Worm (Caenorhabditis elegans): Measurements from ENCODE around the gene fbxa-81.
A peak's percentile ranks its signal among the peaks of the same experiment; 100 is the strongest.

The fbxa-81 gene

ce11 chrX:14566047-14566446, 24.2 kb upstream of the fbxa-81 start:
- TF ChIP-seq unc-39 (tag; optimal IDR thresholded peaks at IDR 0.05) (no peak), nhr-76 (tag; optimal IDR thresholded peaks at IDR 0.05) (no peak), mls-2 (tag; optimal IDR thresholded peaks at IDR 0.05) (no peak), mab-5 (tag; optimal IDR thresholded peaks at IDR 0.05) (no peak), unc-120 (tag; optimal IDR thresholded peaks at IDR 0.05; ENCODE audit: poor library complexity, severe bottlenecking) (peak; percentile 24), lsy-2 (tag; optimal IDR thresholded peaks at IDR 0.05) (no peak), ces-1 (GFP tag; optimal IDR thresholded peaks at IDR 0.05) (no peak), ceh-39 (tag; optimal IDR thresholded peaks at IDR 0.05) (no peak), drap-1 (GFP tag; optimal IDR thresholded peaks at IDR 0.05) (no peak), pha-4 (tag; optimal IDR thresholded peaks at IDR 0.05) (no peak), ham-2 (GFP tag; optimal IDR thresholded peaks at IDR 0.05) (no peak), sem-2 (GFP tag; optimal IDR thresholded peaks at IDR 0.05) (no peak), tbx-8 (GFP tag; optimal IDR thresholded peaks at IDR 0.05) (no peak), nhr-2 (tag; optimal IDR thresholded peaks at IDR 0.05) (no peak), lin-32 (GFP tag; optimal IDR thresholded peaks at IDR 0.05) (no peak), hlh-1 (tag; optimal IDR thresholded peaks at IDR 0.05) (peak; percentile 95), snpc-4 (tag; optimal IDR thresholded peaks at IDR 0.05) (no peak), sptf-1 (tag; optimal IDR thresholded peaks at IDR 0.05) (no peak), bed-3 (GFP tag; optimal IDR thresholded peaks at IDR 0.05) (no peak), unc-62 (GFP tag; optimal IDR thresholded peaks at IDR 0.05) (peak; percentile 45)

ce11 chrX:14565245-14565644, 23.4 kb upstream of the fbxa-81 start:
- no peak for TF ChIP-seq sptf-1 (tag; optimal IDR thresholded peaks at IDR 0.05)
- no peak for TF ChIP-seq nhr-28 (tag; optimal IDR thresholded peaks at IDR 0.05)
- no peak for TF ChIP-seq unc-120 (tag; optimal IDR thresholded peaks at IDR 0.05; ENCODE audit: poor library complexity, severe bottlenecking)

ce11 chrX:14563818-14564217, 21.9 kb upstream of the fbxa-81 start:
- TF ChIP-seq sem-2 (GFP tag; optimal IDR thresholded peaks at IDR 0.05), result no peak
- TF ChIP-seq nhr-12 (tag; optimal IDR thresholded peaks at IDR 0.05), result no peak
- TF ChIP-seq cnd-1 (tag; optimal IDR thresholded peaks at IDR 0.05), result no peak
- TF ChIP-seq lin-13 (tag; optimal IDR thresholded peaks at IDR 0.05), result no peak
- no peak for TF ChIP-seq snpc-4 (tag; optimal IDR thresholded peaks at IDR 0.05)
- TF ChIP-seq mls-2 (tag; optimal IDR thresholded peaks at IDR 0.05), result no peak
- no peak for TF ChIP-seq ceh-39 (tag; optimal IDR thresholded peaks at IDR 0.05)
- TF ChIP-seq unc-39 (tag; optimal IDR thresholded peaks at IDR 0.05), result no peak
- TF ChIP-seq nhr-237 (tag; optimal IDR thresholded peaks at IDR 0.05), result no peak
- TF ChIP-seq bed-3 (GFP tag; optimal IDR thresholded peaks at IDR 0.05), result no peak
- no peak for TF ChIP-seq blmp-1 (tag; optimal IDR thresholded peaks at IDR 0.05)
- no peak for TF ChIP-seq nhr-28 (tag; optimal IDR thresholded peaks at IDR 0.05)
- TF ChIP-seq elt-3 (tag; optimal IDR thresholded peaks at IDR 0.05), result no peak
- TF ChIP-seq drap-1 (GFP tag; optimal IDR thresholded peaks at IDR 0.05), result no peak
- TF ChIP-seq hlh-1 (tag; optimal IDR thresholded peaks at IDR 0.05), result no peak
- TF ChIP-seq tbx-8 (GFP tag; optimal IDR thresholded peaks at IDR 0.05), result no peak
- no peak for TF ChIP-seq lin-32 (GFP tag; optimal IDR thresholded peaks at IDR 0.05)
- no peak for TF ChIP-seq nhr-2 (tag; optimal IDR thresholded peaks at IDR 0.05)
- no peak for TF ChIP-seq mab-5 (tag; optimal IDR thresholded peaks at IDR 0.05)
- TF ChIP-seq ztf-11 (tag; optimal IDR thresholded peaks at IDR 0.05), result no peak

ce11 chrX:14562286-14563086, 20.6 kb upstream of the fbxa-81 start:
- TF ChIP-seq lin-13 (tag; optimal IDR thresholded peaks at IDR 0.05) (no peak), hlh-1 (tag; optimal IDR thresholded peaks at IDR 0.05) (peak; percentile 48), unc-62 (GFP tag; optimal IDR thresholded peaks at IDR 0.05) (peak; percentile 53), nhr-237 (tag; optimal IDR thresholded peaks at IDR 0.05) (no peak), bed-3 (GFP tag; optimal IDR thresholded peaks at IDR 0.05) (no peak), nhr-28 (tag; optimal IDR thresholded peaks at IDR 0.05) (no peak), elt-1 (tag; optimal IDR thresholded peaks at IDR 0.05; ENCODE audit: borderline replicate concordance, insufficient read depth) (peak; percentile 87)

ce11 chrX:14561416-14561973, 19.6 kb upstream of the fbxa-81 start:
- TF ChIP-seq tbx-8 (GFP tag; optimal IDR thresholded peaks at IDR 0.05) (no peak), M03D4.4 (tag; optimal IDR thresholded peaks at IDR 0.05) (peak; percentile 38), nhr-28 (tag; optimal IDR thresholded peaks at IDR 0.05) (no peak), sem-2 (GFP tag; optimal IDR thresholded peaks at IDR 0.05) (no peak), flh-1 (GFP tag; optimal IDR thresholded peaks at IDR 0.05) (no peak), ceh-39 (tag; optimal IDR thresholded peaks at IDR 0.05) (no peak), mls-2 (tag; optimal IDR thresholded peaks at IDR 0.05) (no peak), lsy-2 (tag; optimal IDR thresholded peaks at IDR 0.05) (peak; percentile 1), lin-32 (GFP tag; optimal IDR thresholded peaks at IDR 0.05) (no peak), cnd-1 (tag; optimal IDR thresholded peaks at IDR 0.05) (no peak), hlh-1 (tag; optimal IDR thresholded peaks at IDR 0.05) (peak; percentile 80), nhr-76 (tag; optimal IDR thresholded peaks at IDR 0.05) (no peak), unc-62 (GFP tag; optimal IDR thresholded peaks at IDR 0.05) (peak; percentile 11), pha-4 (tag; optimal IDR thresholded peaks at IDR 0.05) (no peak), bed-3 (GFP tag; optimal IDR thresholded peaks at IDR 0.05) (no peak), ceh-43 (GFP tag; optimal IDR thresholded peaks at IDR 0.05) (no peak), elt-1 (tag; optimal IDR thresholded peaks at IDR 0.05; ENCODE audit: borderline replicate concordance, insufficient read depth) (no peak), drap-1 (GFP tag; optimal IDR thresholded peaks at IDR 0.05) (peak; percentile 9), unc-39 (tag; optimal IDR thresholded peaks at IDR 0.05) (no peak), blmp-1 (tag; optimal IDR thresholded peaks at IDR 0.05) (no peak), unc-120 (tag; optimal IDR thresholded peaks at IDR 0.05; ENCODE audit: poor library complexity, severe bottlenecking) (peak; percentile 59), mab-5 (tag; optimal IDR thresholded peaks at IDR 0.05) (no peak), sptf-1 (tag; optimal IDR thresholded peaks at IDR 0.05) (no peak), ceh-83 (GFP tag; optimal IDR thresholded peaks at IDR 0.05) (no peak), ztf-11 (tag; optimal IDR thresholded peaks at IDR 0.05) (no peak), ham-2 (GFP tag; optimal IDR thresholded peaks at IDR 0.05) (no peak), ces-1 (GFP tag; optimal IDR thresholded peaks at IDR 0.05) (peak; percentile 64), zip-8 (tag; optimal IDR thresholded peaks at IDR 0.05) (no peak), nhr-237 (tag; optimal IDR thresholded peaks at IDR 0.05) (peak; percentile 5), nhr-12 (tag; optimal IDR thresholded peaks at IDR 0.05) (no peak)
